Worm (Caenorhabditis elegans) whole organism, early embryonic: ENCODE measurements around the gene unc-98.

Experiments used
- B0310.2 ChIP-seq: sonication (generic microtip); optimal IDR thresholded peaks from 2 replicates; lab custom pipeline; 2016; ENCODE audit warnings: mild to moderate bottlenecking, missing genetic modification characterization, missing compliant biosample characterization
- F13C5.2 ChIP-seq: sonication (generic microtip); optimal IDR thresholded peaks from 2 replicates; lab custom pipeline; 2017; ENCODE audit warnings: mild to moderate bottlenecking, missing genetic modification characterization, inconsistent platforms, missing compliant biosample characterization
- aly-1 ChIP-seq: sonication (generic microtip); optimal IDR thresholded peaks from 2 replicates; lab custom pipeline; 2016; ENCODE audit warnings: missing genetic modification characterization, missing compliant biosample characterization
- ama-1 ChIP-seq: fragments of 150-350 bp; optimal IDR thresholded peaks from 2 replicates; lab custom pipeline; 2014
- ceh-13 ChIP-seq: fragments of 200-800 bp; sonication (Bioruptor generic); optimal IDR thresholded peaks from 2 replicates; lab custom pipeline; 2018; ENCODE audit warnings: mild to moderate bottlenecking, missing genetic modification characterization, missing compliant biosample characterization
- ceh-36 ChIP-seq: sonication (generic microtip); optimal IDR thresholded peaks from 2 replicates; lab custom pipeline; 2016; ENCODE audit warnings: missing genetic modification characterization, inconsistent platforms, missing compliant biosample characterization
- ets-7 ChIP-seq: sonication (generic microtip); optimal IDR thresholded peaks from 2 replicates; lab custom pipeline; 2016; ENCODE audit warnings: missing genotype, missing genetic modification characterization, missing compliant biosample characterization
- flt-1 ChIP-seq: fragments of 200-800 bp; sonication (Bioruptor generic); IDR thresholded peaks from 2 replicates; pipeline ENCODE4 v1.3.6; 2022; ENCODE audit warnings: missing genetic modification characterization, missing compliant biosample characterization
- hmbx-1 ChIP-seq: sonication (generic microtip); optimal IDR thresholded peaks from 2 replicates; lab custom pipeline; 2016; ENCODE audit warnings: mild to moderate bottlenecking, missing genetic modification characterization, missing compliant biosample characterization
- hmg-4 ChIP-seq: fragments of 200-800 bp; sonication (Bioruptor generic); optimal IDR thresholded peaks from 2 replicates; lab custom pipeline; 2018; ENCODE audit warnings: mild to moderate bottlenecking, missing genetic modification characterization, missing compliant biosample characterization
- hnd-1 ChIP-seq: sonication (generic microtip); optimal IDR thresholded peaks from 2 replicates; lab custom pipeline; 2016; ENCODE audit warnings: missing genetic modification characterization, missing compliant biosample characterization
- pes-1 ChIP-seq: fragments of 200-800 bp; sonication (Bioruptor generic); IDR thresholded peaks from 2 replicates; pipeline ENCODE4 v1.3.6; 2022; ENCODE audit warnings: missing genetic modification reagents, missing genetic modification characterization, missing compliant biosample characterization
- scrt-1 ChIP-seq: fragments of 200-800 bp; sonication (Bioruptor generic); IDR thresholded peaks from 2 replicates; pipeline ENCODE4 v1.3.6; 2022; ENCODE audit warnings: missing genetic modification characterization, missing compliant biosample characterization
- sea-1 ChIP-seq: fragments of 200-800 bp; sonication (Bioruptor generic); conservative IDR thresholded peaks from 2 replicates; pipeline ENCODE4 v1.3.6; 2022; ENCODE audit warnings: missing genetic modification characterization, missing compliant biosample characterization
- tbx-11 ChIP-seq: fragments of 200-800 bp; sonication (Bioruptor generic); IDR thresholded peaks from 2 replicates; pipeline ENCODE4 v1.3.6; 2022; ENCODE audit warnings: missing genetic modification characterization, missing compliant biosample characterization
- tbx-37 ChIP-seq: fragments of 200-800 bp; sonication (Bioruptor generic); conservative IDR thresholded peaks from 2 replicates; pipeline ENCODE4 v1.3.6; 2022; ENCODE audit warnings: missing genetic modification reagents, missing genetic modification characterization, missing compliant biosample characterization
- tra-4 ChIP-seq: sonication (generic microtip); optimal IDR thresholded peaks from 2 replicates; lab custom pipeline; 2017; ENCODE audit warnings: missing genetic modification characterization, missing compliant biosample characterization

The unc-98 gene

DNA sequence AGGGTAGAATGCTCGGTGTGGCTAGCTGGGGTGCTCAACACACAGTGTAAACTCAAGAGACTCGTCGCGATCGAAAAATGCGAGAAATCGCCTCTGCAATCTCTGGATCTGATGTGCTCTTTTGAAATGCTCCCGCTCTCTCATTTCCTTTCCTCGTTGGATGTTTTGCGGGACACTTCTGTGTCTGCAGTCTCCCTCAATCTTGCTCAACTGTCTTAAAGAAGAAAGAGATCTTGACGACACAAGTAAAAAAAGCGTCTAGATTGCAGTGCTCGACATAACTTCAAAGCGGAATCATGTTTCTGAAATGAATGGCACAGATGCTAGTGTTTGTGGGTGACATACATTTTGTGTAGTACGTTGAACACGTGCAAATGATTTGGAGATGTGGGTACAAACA is 210 bp upstream of the unc-98 start:
- TF ChIP-seq F13C5.2 (tag; lab: Kevin White, UChicago) = no peak
- TF ChIP-seq ets-7 (tag; lab: Kevin White, UChicago) = no peak

DNA sequence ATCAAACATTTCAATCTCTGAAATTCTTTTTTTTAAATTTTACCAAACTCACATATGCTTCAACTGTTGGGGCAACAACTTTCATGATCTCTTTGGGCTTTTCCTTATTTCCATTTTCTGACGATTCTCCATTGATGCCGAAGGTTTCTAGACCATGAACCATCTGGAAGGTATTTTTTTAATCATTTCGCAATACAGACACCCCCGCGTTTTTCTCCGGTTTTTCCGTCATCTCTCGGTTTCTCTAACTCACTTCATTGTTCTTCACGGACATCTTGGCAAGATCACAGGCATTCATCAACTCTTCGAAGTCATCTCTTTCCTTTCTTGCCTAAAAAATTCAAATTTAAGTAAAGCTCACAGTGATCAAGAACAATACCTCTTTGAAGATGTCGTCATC is 247 bp downstream of the unc-98 start:
- TF ChIP-seq hmbx-1 (tag; lab: Kevin White, UChicago) (no peak), flt-1 (GFP tag; lab: Robert Waterston, UW) (no peak), hmg-4 (GFP tag; lab: Kevin White, UChicago) (no peak), hnd-1 (tag; lab: Kevin White, UChicago) (no peak), F13C5.2 (tag; lab: Kevin White, UChicago) (no peak), ceh-36 (tag; lab: Kevin White, UChicago) (no peak), ceh-13 (GFP tag; lab: Kevin White, UChicago) (no peak), ets-7 (tag; lab: Kevin White, UChicago) (no peak), tra-4 (tag; lab: Kevin White, UChicago) (no peak), sea-1 (GFP tag; lab: Robert Waterston, UW) (no peak), scrt-1 (no peak), tbx-11 (GFP tag; lab: Robert Waterston, UW) (no peak), pes-1 (GFP tag; lab: Robert Waterston, UW) (no peak), B0310.2 (tag; lab: Kevin White, UChicago) (no peak), ama-1 (no peak), tbx-37 (no peak), aly-1 (tag; lab: Kevin White, UChicago) (no peak)

DNA sequence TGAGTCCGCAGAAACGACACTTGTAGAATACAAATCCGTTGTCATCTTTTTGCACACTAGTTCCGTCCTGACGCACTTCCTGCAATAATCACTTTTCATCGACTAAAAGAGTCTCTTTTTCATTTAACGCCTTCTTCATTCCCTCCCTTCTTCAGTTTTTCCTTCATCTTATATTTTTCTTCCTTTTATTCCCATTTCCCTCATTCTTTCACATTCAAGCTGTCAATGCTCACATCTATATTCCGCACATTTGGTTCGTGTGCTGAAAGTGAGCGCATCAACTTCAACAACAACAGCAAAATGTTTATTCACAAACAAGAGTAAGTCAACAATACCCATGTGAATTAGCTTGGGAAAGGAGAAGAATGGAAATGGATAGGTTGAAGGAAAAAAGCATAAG is 1.4 kb downstream of the unc-98 start, which contains the start of gene pcyt-1:
TSS of gene pcyt-1 (plus strand) at position 301 of the 400 bp plus-strand sequence.
- TF ChIP-seq ama-1 = no peak
- TF ChIP-seq tbx-37 = no peak
- TF ChIP-seq sea-1 (GFP tag; lab: Robert Waterston, UW) = no peak
- no peak for TF ChIP-seq aly-1 (tag; lab: Kevin White, UChicago)
- TF ChIP-seq flt-1 (GFP tag; lab: Robert Waterston, UW) = no peak
- no peak for TF ChIP-seq B0310.2 (tag; lab: Kevin White, UChicago)
- no peak for TF ChIP-seq F13C5.2 (tag; lab: Kevin White, UChicago)
- TF ChIP-seq tra-4 (tag; lab: Kevin White, UChicago) = no peak
- no peak for TF ChIP-seq hmg-4 (GFP tag; lab: Kevin White, UChicago)

DNA sequence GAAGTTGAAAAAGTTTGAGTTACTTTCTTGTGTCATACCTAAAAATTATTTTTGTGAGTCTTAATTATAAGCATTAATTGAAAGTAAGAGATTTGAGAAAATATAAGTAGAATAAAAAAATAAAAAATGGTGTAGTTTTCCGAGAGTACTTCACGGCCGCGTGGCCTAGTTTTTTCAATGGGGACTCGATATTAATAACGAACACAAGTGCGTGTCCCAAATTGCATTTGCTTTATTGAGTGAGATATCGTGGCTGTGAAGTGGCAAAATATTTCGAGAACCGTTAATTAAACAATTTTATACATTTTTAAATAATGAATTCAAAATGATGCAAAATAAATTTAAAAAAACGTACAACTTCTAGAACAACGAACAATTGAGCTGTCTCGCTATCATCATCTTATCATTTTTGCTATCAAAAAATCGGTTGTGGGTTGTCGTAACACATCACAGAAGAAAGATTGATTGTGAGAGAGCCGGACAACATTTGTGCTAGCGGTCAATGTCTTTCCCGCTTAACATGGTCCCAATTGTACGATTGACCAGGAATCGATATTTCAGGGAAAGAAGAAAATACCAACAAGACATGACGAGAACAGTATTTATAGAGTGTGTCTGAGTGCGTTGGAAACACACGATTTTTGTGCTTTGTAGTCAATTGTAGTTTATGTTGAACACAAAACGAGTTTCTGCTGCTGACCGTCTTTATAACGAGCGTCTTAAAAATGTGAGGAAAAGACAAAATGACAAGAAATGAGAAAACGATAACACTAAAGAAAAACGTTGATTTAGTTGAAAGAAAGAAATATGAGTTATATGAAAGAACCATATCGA is 3.5 kb downstream of the unc-98 start, which contains the start of gene apy-1:
TSS of gene apy-1 (minus strand) at position 38 of the 834 bp plus-strand sequence.
- no peak for TF ChIP-seq aly-1 (tag; lab: Kevin White, UChicago)
- no peak for TF ChIP-seq hnd-1 (tag; lab: Kevin White, UChicago)
- no peak for TF ChIP-seq sea-1 (GFP tag; lab: Robert Waterston, UW)
- no peak for TF ChIP-seq pes-1 (GFP tag; lab: Robert Waterston, UW)
- TF ChIP-seq tbx-37 = peak; percentile 21; the same call in 1 of the 2 replicates

DNA sequence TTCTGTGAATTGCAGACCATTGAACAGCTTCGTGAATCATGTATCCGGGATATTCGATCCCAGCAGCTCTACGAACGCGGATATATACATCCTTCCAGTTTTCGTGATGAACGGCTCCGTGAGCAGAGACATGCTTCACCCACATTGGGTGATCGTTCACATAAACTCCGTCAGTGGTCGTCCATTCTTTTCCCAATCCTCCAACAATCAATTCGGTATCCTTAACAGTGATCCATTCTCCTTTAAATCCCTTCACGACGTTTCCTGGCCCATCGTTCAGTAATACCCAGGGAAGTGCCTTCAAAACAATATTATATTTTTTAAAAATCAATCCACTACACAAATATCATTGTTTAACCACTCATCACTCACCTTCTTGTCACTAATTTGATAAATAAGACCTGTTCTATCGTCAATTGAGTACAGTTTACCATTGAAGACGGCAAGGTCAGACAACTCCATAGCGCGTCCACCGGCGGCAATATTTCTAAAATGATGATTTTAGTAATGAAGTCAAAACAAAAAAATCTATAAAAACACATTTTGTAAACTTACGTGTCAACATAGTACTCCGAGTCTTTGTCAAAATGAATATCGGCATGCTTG is 4.6 kb downstream of the unc-98 start:
- TF ChIP-seq pes-1 (GFP tag; lab: Robert Waterston, UW) (no peak), ceh-13 (GFP tag; lab: Kevin White, UChicago) (no peak), hmg-4 (GFP tag; lab: Kevin White, UChicago) (no peak), tra-4 (tag; lab: Kevin White, UChicago) (no peak), sea-1 (GFP tag; lab: Robert Waterston, UW) (no peak), tbx-37 (no peak), scrt-1 (no peak), ama-1 (no peak), hmbx-1 (tag; lab: Kevin White, UChicago) (no peak)

DNA sequence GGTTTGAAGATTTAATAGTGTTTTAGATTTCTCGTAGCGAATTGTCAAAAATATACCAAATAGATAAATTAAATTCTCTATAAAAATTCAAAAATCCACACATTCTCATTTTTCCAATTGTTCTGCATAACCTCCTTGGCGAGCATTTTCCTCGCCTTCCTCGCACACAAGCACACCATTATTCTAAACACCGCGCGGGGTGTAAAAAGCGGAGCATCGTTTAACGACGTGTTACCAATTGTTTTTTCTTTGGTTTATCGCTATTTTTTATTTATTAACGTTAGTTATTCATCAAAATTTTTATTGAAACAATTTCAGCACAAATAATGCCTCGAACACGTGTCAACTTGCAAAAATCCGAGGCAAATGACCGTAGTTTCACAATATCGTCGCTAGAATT is 8.4 kb downstream of the unc-98 start, which contains the start of gene vps-52:
TSS of gene vps-52 (plus strand) at position 319 of the 400 bp plus-strand sequence.
- no peak for TF ChIP-seq ceh-13 (GFP tag; lab: Kevin White, UChicago)
- no peak for TF ChIP-seq ceh-36 (tag; lab: Kevin White, UChicago)
- TF ChIP-seq pes-1 (GFP tag; lab: Robert Waterston, UW) = no peak
- no peak for TF ChIP-seq F13C5.2 (tag; lab: Kevin White, UChicago)
- no peak for TF ChIP-seq sea-1 (GFP tag; lab: Robert Waterston, UW)
- no peak for TF ChIP-seq ets-7 (tag; lab: Kevin White, UChicago)
- TF ChIP-seq B0310.2 (tag; lab: Kevin White, UChicago) = no peak
- no peak for TF ChIP-seq hmbx-1 (tag; lab: Kevin White, UChicago)
- no peak for TF ChIP-seq tra-4 (tag; lab: Kevin White, UChicago)
- no peak for TF ChIP-seq scrt-1

DNA sequence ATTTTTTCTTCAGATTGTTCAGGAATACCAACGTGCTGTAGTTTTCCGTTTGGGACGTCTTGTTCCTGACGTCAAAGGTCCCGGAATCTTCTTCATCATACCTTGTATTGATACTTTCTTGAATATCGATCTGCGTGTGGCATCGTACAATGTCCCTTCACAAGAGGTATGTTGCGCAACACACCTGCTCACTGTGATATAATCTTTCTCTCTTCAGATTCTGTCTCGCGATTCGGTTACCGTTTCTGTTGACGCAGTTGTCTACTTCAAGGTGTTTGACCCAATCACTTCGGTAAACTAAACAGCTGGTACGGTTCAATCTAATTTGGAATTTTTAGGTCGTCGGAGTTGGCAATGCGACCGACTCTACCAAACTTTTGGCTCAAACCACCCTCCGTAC is 10.0 kb downstream of the unc-98 start:
- TF ChIP-seq hnd-1 (tag; lab: Kevin White, UChicago) = no peak

DNA sequence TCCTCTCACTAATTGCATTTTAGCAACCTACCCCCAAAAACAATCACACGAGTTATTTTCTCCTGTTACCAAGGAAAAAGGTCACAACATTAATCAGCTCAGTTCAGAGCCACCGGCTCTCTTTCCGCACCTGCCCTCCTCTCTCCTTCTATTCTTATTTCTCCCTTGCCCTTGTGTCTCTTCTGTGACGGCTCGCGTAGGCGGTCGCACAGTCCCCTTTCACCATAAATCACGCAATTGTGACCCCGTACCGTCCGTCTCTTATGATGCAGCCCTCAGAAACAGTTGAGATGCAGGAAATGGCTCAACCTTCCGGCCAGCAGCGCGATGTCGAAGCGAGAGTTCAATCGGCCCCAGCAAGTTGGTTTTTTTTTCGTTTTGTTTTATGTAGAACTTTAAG is 10.8 kb downstream of the unc-98 start, which contains the start of gene sto-1:
TSS of gene sto-1 (plus strand) at position 200 of the 400 bp plus-strand sequence.
- TF ChIP-seq hmg-4 (GFP tag; lab: Kevin White, UChicago) (peak; percentile 74), aly-1 (tag; lab: Kevin White, UChicago) (peak; percentile 73), pes-1 (GFP tag; lab: Robert Waterston, UW) (no peak), B0310.2 (tag; lab: Kevin White, UChicago) (no peak), ets-7 (tag; lab: Kevin White, UChicago) (peak; percentile 41)
